Fruit fly (Drosophila melanogaster) whole organism, wandering third instar larva: Measurements from ENCODE around the gene CG13362.

Experiments
- Abd-B ChIP-seq: fragments of >200 bp; optimal IDR thresholded peaks from 2 replicates; lab custom pipeline; 2017; ENCODE audit warnings: missing biosample characterization, missing genetic modification characterization
- CG32264 ChIP-seq: fragments of 200-800 bp; sonication (Bioruptor generic); optimal IDR thresholded peaks from 2 replicates; lab custom pipeline; 2016; ENCODE audit warnings: missing biosample characterization, missing genetic modification characterization
- CG9705 ChIP-seq: fragments of 200-800 bp; sonication (Bioruptor generic); optimal IDR thresholded peaks from 2 replicates; lab custom pipeline; 2018; ENCODE audit warnings: missing biosample characterization, mild to moderate bottlenecking, missing genetic modification characterization
- CrebA ChIP-seq: fragments of 200-800 bp; sonication (Bioruptor generic); optimal IDR thresholded peaks from 2 replicates; lab custom pipeline; 2016; ENCODE audit warnings: missing biosample characterization, mild to moderate bottlenecking, missing genetic modification characterization, borderline replicate concordance
- Dfd ChIP-seq: fragments of >200 bp; optimal IDR thresholded peaks from 2 replicates; lab custom pipeline; 2017; ENCODE audit warnings: missing biosample characterization, missing genetic modification characterization
- Dif ChIP-seq: fragments of 200-275, 200-300 bp; sonication (Bioruptor generic); optimal IDR thresholded peaks from 2 replicates; lab custom pipeline; 2018; ENCODE audit warnings: missing biosample characterization, missing genetic modification characterization; ENCODE audit not compliant: partially characterized antibody
- GATAd ChIP-seq: sonication (Bioruptor generic); optimal IDR thresholded peaks from 2 replicates; lab custom pipeline; 2016; ENCODE audit warnings: missing biosample characterization, missing genetic modification characterization
- HLH106 ChIP-seq: fragments of 200-800 bp; optimal IDR thresholded peaks from 3 replicates; lab custom pipeline; 2019; ENCODE audit warnings: missing biosample characterization, mild to moderate bottlenecking, missing genetic modification characterization, moderate library complexity
- Hnf4 ChIP-seq: fragments of 200-800 bp; sonication (Bioruptor generic); optimal IDR thresholded peaks from 2 replicates; lab custom pipeline; 2016; ENCODE audit warnings: missing biosample characterization, mild to moderate bottlenecking, missing genetic modification characterization
- Hr78 ChIP-seq: fragments of >200 bp; optimal IDR thresholded peaks from 2 replicates; lab custom pipeline; 2017; ENCODE audit warnings: missing biosample characterization, missing genetic modification characterization
- Hr83 ChIP-seq: fragments of 200-300 bp; sonication (Bioruptor generic); optimal IDR thresholded peaks from 2 replicates; lab custom pipeline; 2016; ENCODE audit warnings: missing biosample characterization, mild to moderate bottlenecking, missing genetic modification characterization, moderate library complexity; ENCODE audit not compliant: poor library complexity, severe bottlenecking
- Jra ChIP-seq: sonication (Bioruptor generic); optimal IDR thresholded peaks from 2 replicates; lab custom pipeline; 2016; ENCODE audit warnings: missing biosample characterization, missing genetic modification characterization
- Mio ChIP-seq: sonication (Bioruptor generic); optimal IDR thresholded peaks from 2 replicates; lab custom pipeline; 2016; ENCODE audit warnings: missing biosample characterization, missing genetic modification characterization
- Myc ChIP-seq: fragments of >200 bp; optimal IDR thresholded peaks from 2 replicates; lab custom pipeline; 2017
- N ChIP-seq: fragments of >200 bp; optimal IDR thresholded peaks from 2 replicates; lab custom pipeline; 2018; ENCODE audit warnings: missing biosample characterization, missing external identifiers, missing genetic modification characterization
- OdsH ChIP-seq: fragments of 200-800 bp; sonication (Bioruptor generic); optimal IDR thresholded peaks from 2 replicates; lab custom pipeline; 2016; ENCODE audit warnings: missing biosample characterization, mild to moderate bottlenecking, missing genetic modification characterization
- Rel ChIP-seq, 2 experiments: fragments of 200-800 bp; sonication (Bioruptor generic) in 1 of 2; optimal IDR thresholded peaks; 2 replicates in 1 of 2; 3 replicates in 1 of 2; lab custom pipeline; 2016 to 2019; ENCODE audit warnings: mild to moderate bottlenecking in 2 of 2, missing biosample characterization in 2 of 2, missing genetic modification characterization in 2 of 2, moderate library complexity in 1 of 2
- Sp1 ChIP-seq: fragments of 200-800 bp; sonication (Bioruptor generic); optimal IDR thresholded peaks from 3 replicates; lab custom pipeline; 2019; ENCODE audit warnings: missing biosample characterization, mild to moderate bottlenecking, missing genetic modification characterization, moderate library complexity
- Vsx2 ChIP-seq: fragments of 200-300, 225-300 bp; sonication (Bioruptor generic); optimal IDR thresholded peaks from 2 replicates; lab custom pipeline; 2018; ENCODE audit warnings: missing biosample characterization, missing genetic modification characterization; ENCODE audit not compliant: partially characterized antibody
- br ChIP-seq: fragments of 200-800 bp; sonication (Bioruptor generic); optimal IDR thresholded peaks from 2 replicates; lab custom pipeline; 2016; ENCODE audit warnings: missing biosample characterization, missing genetic modification characterization
- brk ChIP-seq: fragments of 200-800 bp; sonication (Bioruptor generic); optimal IDR thresholded peaks from 2 replicates; lab custom pipeline; 2016; ENCODE audit warnings: missing biosample characterization, mild to moderate bottlenecking, missing genetic modification characterization
- dl ChIP-seq, 2 experiments: fragments of 175-275, 200-275 bp in 1 of 2; fragments of 200-275 bp in 1 of 2; sonication (Bioruptor generic); optimal IDR thresholded peaks; lab custom pipeline; 2018; ENCODE audit warnings: mild to moderate bottlenecking in 2 of 2, missing biosample characterization in 2 of 2, missing genetic modification characterization in 2 of 2, moderate library complexity in 2 of 2; ENCODE audit not compliant: partially characterized antibody in 2 of 2, insufficient read depth in 1 of 2
- dmrt93B ChIP-seq: fragments of 200-800 bp; sonication (Bioruptor generic); optimal IDR thresholded peaks from 2 replicates; lab custom pipeline; 2018; ENCODE audit warnings: missing biosample characterization, mild to moderate bottlenecking, missing genetic modification characterization
- dsf ChIP-seq: sonication (Bioruptor generic); optimal IDR thresholded peaks from 2 replicates; lab custom pipeline; 2016; ENCODE audit warnings: missing biosample characterization, missing genetic modification characterization, borderline replicate concordance
- ey ChIP-seq: fragments of 200-800 bp; sonication (Bioruptor generic); optimal IDR thresholded peaks from 2 replicates; lab custom pipeline; 2016; ENCODE audit warnings: missing biosample characterization, missing genetic modification characterization
- foxo ChIP-seq, 2 experiments: fragments of 200-800 bp; sonication (Bioruptor generic); optimal IDR thresholded peaks; 2 replicates in 1 of 2; 3 replicates in 1 of 2; lab custom pipeline; 2016 to 2017; ENCODE audit warnings: missing biosample characterization in 2 of 2, missing genetic modification characterization in 2 of 2
- fru ChIP-seq: fragments of 200-800 bp; sonication (Bioruptor generic); optimal IDR thresholded peaks from 3 replicates; lab custom pipeline; 2016; ENCODE audit warnings: missing biosample characterization, mild to moderate bottlenecking, missing genetic modification characterization
- h ChIP-seq: fragments of 200-800 bp; sonication (Bioruptor generic); optimal IDR thresholded peaks from 3 replicates; lab custom pipeline; 2016; ENCODE audit warnings: missing biosample characterization, mild to moderate bottlenecking, missing genetic modification characterization
- jim ChIP-seq: fragments of 175-275, 200-325 bp; sonication (Bioruptor generic); optimal IDR thresholded peaks from 2 replicates; lab custom pipeline; 2016; ENCODE audit warnings: missing biosample characterization, mild to moderate bottlenecking, missing genetic modification characterization
- lola ChIP-seq: fragments of >200 bp; optimal IDR thresholded peaks from 2 replicates; lab custom pipeline; 2017; ENCODE audit warnings: missing biosample characterization, missing genetic modification characterization
- pan ChIP-seq: fragments of >200 bp; optimal IDR thresholded peaks from 2 replicates; lab custom pipeline; 2017
- psq ChIP-seq: fragments of 200-800 bp; sonication (Bioruptor generic); optimal IDR thresholded peaks from 3 replicates; lab custom pipeline; 2017; ENCODE audit warnings: missing biosample characterization, mild to moderate bottlenecking, missing genetic modification characterization, moderate library complexity
- rgr ChIP-seq: fragments of 200-800 bp; sonication (Bioruptor generic); optimal IDR thresholded peaks from 3 replicates; lab custom pipeline; 2016; ENCODE audit warnings: missing biosample characterization, mild to moderate bottlenecking, missing genetic modification characterization
- sage ChIP-seq: fragments of 200-800 bp; sonication (Bioruptor generic); optimal IDR thresholded peaks from 2 replicates; lab custom pipeline; 2016; ENCODE audit warnings: missing biosample characterization, mild to moderate bottlenecking, missing genetic modification characterization
- sv ChIP-seq: fragments of 200-800 bp; sonication (Bioruptor generic); optimal IDR thresholded peaks from 3 replicates; lab custom pipeline; 2016; ENCODE audit warnings: missing biosample characterization, missing genetic modification characterization
- tai ChIP-seq: sonication (Bioruptor generic); optimal IDR thresholded peaks from 2 replicates; lab custom pipeline; 2016; ENCODE audit warnings: missing biosample characterization, missing genetic modification characterization
- usp ChIP-seq: fragments of >200 bp; optimal IDR thresholded peaks from 2 replicates; lab custom pipeline; 2017; ENCODE audit warnings: missing biosample characterization, missing genetic modification characterization
- woc ChIP-seq: sonication (Bioruptor generic); optimal IDR thresholded peaks from 2 replicates; lab custom pipeline; 2016; ENCODE audit warnings: missing biosample characterization, mild to moderate bottlenecking, missing genetic modification characterization

The CG13362 gene

DNA sequence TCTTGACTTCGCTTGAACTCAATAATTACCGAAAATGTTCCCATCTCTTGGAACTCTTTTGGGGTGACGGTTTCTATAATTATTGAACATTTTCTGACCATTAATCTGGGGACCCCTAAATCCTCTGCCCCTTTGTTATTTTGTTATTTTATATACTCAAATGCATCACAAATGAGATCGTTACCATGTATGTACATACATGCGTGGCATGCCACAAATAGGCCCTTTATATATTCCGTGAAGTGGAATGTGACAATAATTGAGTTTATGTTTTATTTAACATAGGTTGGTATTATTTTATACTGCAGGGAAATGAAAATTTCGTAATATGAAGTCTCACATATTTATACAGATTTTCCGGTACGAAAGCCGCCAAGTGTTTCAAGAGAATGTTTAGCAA lies 33.2 kb downstream of the CG13362 start:
- TF ChIP-seq h (GFP tag; lab: Kevin White, UChicago) (no peak), br (no peak), Hnf4 (GFP tag; lab: Kevin White, UChicago) (no peak), GATAd (GFP tag; lab: Kevin White, UChicago) (no peak), dmrt93B (GFP tag; lab: Kevin White, UChicago) (no peak)

dm6 chrX:715383-715782 lies 35.7 kb downstream of the CG13362 start:
- no peak for TF ChIP-seq Hr83 (GFP tag; lab: Kevin White, UChicago)
- no peak for TF ChIP-seq dl (GFP tag; optimal IDR thresholded peaks at IDR 0.05; lab: Kevin White, UChicago; ENCODE audit: insufficient read depth in 1 of 2, partially characterized antibody in 2 of 2)
- no peak for TF ChIP-seq CG9705 (GFP tag; lab: Kevin White, UChicago)
- no peak for TF ChIP-seq psq (GFP tag; lab: Kevin White, UChicago)
- TF ChIP-seq woc (GFP tag; lab: Kevin White, UChicago) = no peak
- TF ChIP-seq OdsH = no peak
- TF ChIP-seq ey = no peak
- TF ChIP-seq dmrt93B (GFP tag; lab: Kevin White, UChicago) = no peak
- no peak for TF ChIP-seq pan (lab: Kevin White, UChicago)
- no peak for TF ChIP-seq CrebA

DNA sequence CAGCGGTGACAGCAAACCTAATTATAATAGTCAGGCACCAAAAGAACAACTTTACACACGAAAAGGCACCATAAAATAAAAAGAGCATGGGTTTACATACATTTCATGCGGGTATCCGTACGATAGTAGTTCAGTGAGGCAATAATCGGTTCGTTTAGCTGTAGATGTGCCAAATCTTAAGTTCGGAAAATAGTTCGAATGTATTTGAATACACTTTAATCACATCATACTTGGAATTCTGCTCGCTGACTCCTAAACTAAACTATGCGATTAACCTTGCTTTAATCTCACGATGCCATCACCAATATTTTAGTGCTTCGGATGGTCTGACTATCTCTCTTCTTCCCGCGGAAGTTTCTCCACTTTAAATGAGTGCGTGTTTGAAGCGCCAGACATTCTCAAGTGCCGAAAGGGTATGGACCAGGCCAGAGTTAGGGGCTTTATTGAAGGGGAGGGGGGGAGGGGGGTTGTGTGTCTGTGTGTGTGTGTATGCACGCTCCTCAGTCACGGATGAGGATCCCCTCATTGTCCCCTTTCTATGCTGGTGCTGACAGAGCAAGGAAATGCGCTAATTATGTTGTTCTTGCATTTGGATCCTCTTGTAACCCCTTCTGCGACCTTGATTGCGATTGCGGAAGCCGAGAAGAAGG lies 37.7 kb downstream of the CG13362 start:
- peak; percentile 55 for TF ChIP-seq Dfd (GFP tag; lab: Kevin White, UChicago)
- peak; percentile 5 for TF ChIP-seq psq (GFP tag; lab: Kevin White, UChicago)
- TF ChIP-seq woc (GFP tag; lab: Kevin White, UChicago) = peak; percentile 13
- TF ChIP-seq usp (GFP tag; lab: Kevin White, UChicago) = no peak

dm6 chrX:711852-712251 lies 39.2 kb downstream of the CG13362 start:
- TF ChIP-seq fru (peak; percentile 90), h (GFP tag; lab: Kevin White, UChicago) (peak; percentile 90), rgr (GFP tag; lab: Kevin White, UChicago) (peak; percentile 86), Dif (GFP tag; lab: Kevin White, UChicago) (peak; percentile 26), GATAd (GFP tag; lab: Kevin White, UChicago) (no peak), CrebA (no peak), CG32264 (GFP tag; lab: Kevin White, UChicago) (peak; percentile 75), Jra (GFP tag; lab: Kevin White, UChicago) (no peak), Hr83 (GFP tag; lab: Kevin White, UChicago) (no peak), woc (GFP tag; lab: Kevin White, UChicago) (peak; percentile 86), OdsH (peak; percentile 85), Sp1 (GFP tag; lab: Kevin White, UChicago) (peak; percentile 69), sv (no peak), dl (GFP tag; optimal IDR thresholded peaks at IDR 0.05; lab: Kevin White, UChicago; ENCODE audit: insufficient read depth in 1 of 2, partially characterized antibody in 2 of 2) (no peak), usp (GFP tag; lab: Kevin White, UChicago) (no peak), lola (GFP tag; lab: Kevin White, UChicago) (no peak), CG9705 (GFP tag; lab: Kevin White, UChicago) (no peak), foxo (GFP tag; optimal IDR thresholded peaks at IDR 0.05; lab: Kevin White, UChicago) (peak in 1 of 2 experiments; percentile 90), dmrt93B (GFP tag; lab: Kevin White, UChicago) (peak; percentile 76), brk (no peak), ey (peak; percentile 89), Dfd (GFP tag; lab: Kevin White, UChicago) (no peak), Mio (no peak), tai (no peak), psq (GFP tag; lab: Kevin White, UChicago) (peak; percentile 70), sage (GFP tag; lab: Kevin White, UChicago) (peak; percentile 76), N (GFP tag; lab: Kevin White, UChicago) (no peak), HLH106 (tag; lab: Kevin White, UChicago) (peak; percentile 77), Myc (lab: Kevin White, UChicago) (no peak), Vsx2 (no peak), Rel (GFP tag; optimal IDR thresholded peaks at IDR 0.05; lab: Kevin White, UChicago) (peak; percentile 52), Rel (tag; optimal IDR thresholded peaks at IDR 0.05; lab: Kevin White, UChicago) (no peak), Hnf4 (GFP tag; lab: Kevin White, UChicago) (peak; percentile 82), jim (GFP tag; lab: Kevin White, UChicago) (no peak), dsf (GFP tag; lab: Kevin White, UChicago) (no peak), Abd-B (GFP tag; lab: Kevin White, UChicago) (no peak), Hr78 (no peak), pan (lab: Kevin White, UChicago) (peak; percentile 37), br (peak; percentile 87)
